Fruit fly (Drosophila melanogaster) whole organism: ENCODE measurements around the gene NimA.

Experiments used
- CG8478 ChIP-seq: fragments of >200 bp; optimal IDR thresholded peaks from 2 replicates; lab custom pipeline; 2018; ENCODE audit warnings: inconsistent platforms
- Dll ChIP-seq: fragments of >200 bp; optimal IDR thresholded peaks from 2 replicates; lab custom pipeline; 2017
- EcR ChIP-seq, 2 experiments: fragments of >200 bp; optimal IDR thresholded peaks; 2 replicates each; lab custom pipeline; 2017; ENCODE audit warnings: missing biosample characterization in 2 of 2, missing genetic modification characterization in 2 of 2, missing genetic modification reagents in 2 of 2
- psq ChIP-seq: fragments of >200 bp; optimal IDR thresholded peaks from 2 replicates; lab custom pipeline; 2017
- usp ChIP-seq: fragments of >200 bp; optimal IDR thresholded peaks from 2 replicates; lab custom pipeline; 2017; ENCODE audit warnings: missing biosample characterization, missing genetic modification characterization, mixed read lengths

- TF ChIP-seq usp (GFP tag; lab: Kevin White, UChicago) = no peak
- TF ChIP-seq Dll (lab: Kevin White, UChicago) = no peak
- no peak for TF ChIP-seq EcR (GFP tag; optimal IDR thresholded peaks at IDR 0.05; lab: Kevin White, UChicago)
- TF ChIP-seq CG8478 (lab: Kevin White, UChicago) = no peak
- TF ChIP-seq psq (lab: Kevin White, UChicago) = no peak
Observed at dm6 chr2L:13914425-13914824, 42.9 kb upstream of the NimA start, which contains the start of gene Ance-3.
